Worm (Caenorhabditis elegans) whole organism, L1 larva: ENCODE results near the gene srg-69.
A peak's percentile ranks its signal among the peaks of the same experiment; 100 is the strongest.

Experiments used
- C04F5.9 ChIP-seq: sonication (generic microtip); optimal IDR thresholded peaks from 2 replicates; lab custom pipeline; 2016; ENCODE audit warnings: missing genetic modification characterization, missing compliant biosample characterization
- Y116A8C.19 ChIP-seq: sonication (generic microtip); optimal IDR thresholded peaks from 2 replicates; lab custom pipeline; 2016; ENCODE audit warnings: missing compliant biosample characterization, missing genetic modification characterization, borderline replicate concordance
- alr-1 ChIP-seq: fragments of 200-800 bp; sonication (Bioruptor generic); optimal IDR thresholded peaks from 2 replicates; lab custom pipeline; 2018; ENCODE audit warnings: borderline replicate concordance, mild to moderate bottlenecking, missing genetic modification characterization, missing compliant biosample characterization
- aly-2 ChIP-seq: fragments of 150-350 bp; optimal IDR thresholded peaks from 2 replicates; lab custom pipeline; 2014; ENCODE audit warnings: missing biosample characterization, missing genetic modification characterization
- ama-1 ChIP-seq: fragments of 150-350 bp; optimal IDR thresholded peaks from 2 replicates; lab custom pipeline; 2014
- blmp-1 ChIP-seq: fragments of 150-350 bp; optimal IDR thresholded peaks from 2 replicates; lab custom pipeline; 2014; ENCODE audit warnings: missing biosample characterization, missing genetic modification characterization
- ceh-8 ChIP-seq: fragments of 200-800 bp; sonication (Bioruptor generic); optimal IDR thresholded peaks from 2 replicates; lab custom pipeline; 2018; ENCODE audit warnings: mild to moderate bottlenecking, missing genetic modification characterization, moderate library complexity, missing compliant biosample characterization
- ceh-82 ChIP-seq, 3 experiments: fragments of 150-350 bp in 1 of 3; sonication (generic microtip) in 2 of 3; optimal IDR thresholded peaks; 2 replicates each; lab custom pipeline; 2014 to 2017; ENCODE audit warnings: missing biosample characterization in 3 of 3, missing genetic modification characterization in 3 of 3
- dpl-1 ChIP-seq, 3 experiments: fragments of 150-350 bp in 2 of 3; sonication (generic microtip) in 1 of 3; optimal IDR thresholded peaks; 2 replicates each; lab custom pipeline; 2014 to 2017; ENCODE audit warnings: missing biosample characterization in 3 of 3, missing genetic modification characterization in 3 of 3, missing genetic modification reagents in 3 of 3
- efl-1 ChIP-seq, 4 experiments: fragments of 150-350 bp; optimal IDR thresholded peaks in 3 of 4; peaks in 1 of 4; 1 replicate in 1 of 4; 2 replicates in 3 of 4; lab custom pipeline; 2014; ENCODE audit warnings: missing biosample characterization in 2 of 4, missing genetic modification characterization in 2 of 4, missing genetic modification reagents in 2 of 4
- efl-3 ChIP-seq: fragments of 200-800 bp; sonication (Bioruptor generic); optimal IDR thresholded peaks from 2 replicates; lab custom pipeline; 2018; ENCODE audit warnings: mild to moderate bottlenecking, missing genetic modification characterization, missing compliant biosample characterization
- egl-13 ChIP-seq: sonication (generic microtip); optimal IDR thresholded peaks from 2 replicates; lab custom pipeline; 2016; ENCODE audit warnings: missing genotype, missing genetic modification reagents, missing genetic modification characterization, missing compliant biosample characterization
- egl-27 ChIP-seq, 2 experiments: fragments of 150-350 bp in 1 of 2; sonication (generic microtip); optimal IDR thresholded peaks; 3 replicates each; lab custom pipeline; 2017 to 2018; ENCODE audit warnings: missing biosample characterization in 2 of 2, missing genetic modification characterization in 2 of 2, missing genetic modification reagents in 2 of 2
- elt-3 ChIP-seq, 6 experiments: fragments of 150-350 bp in 1 of 6; sonication (generic microtip); optimal IDR thresholded peaks; 2 replicates each; lab custom pipeline; 2017 to 2018; ENCODE audit warnings: missing biosample characterization in 6 of 6, missing genetic modification characterization in 6 of 6, inconsistent platforms in 1 of 6
- fkh-10 ChIP-seq: sonication (generic microtip); optimal IDR thresholded peaks from 2 replicates; lab custom pipeline; 2017; ENCODE audit warnings: missing biosample characterization, missing genetic modification reagents, missing genetic modification characterization
- fkh-4 ChIP-seq: sonication (generic microtip); optimal IDR thresholded peaks from 2 replicates; lab custom pipeline; 2016; ENCODE audit warnings: missing compliant biosample characterization, missing genetic modification characterization, borderline replicate concordance
- fkh-8 ChIP-seq: sonication (generic microtip); optimal IDR thresholded peaks from 2 replicates; lab custom pipeline; 2016; ENCODE audit warnings: mild to moderate bottlenecking, missing genetic modification characterization, missing compliant biosample characterization
- fos-1 ChIP-seq: fragments of 150-350 bp; optimal IDR thresholded peaks from 2 replicates; lab custom pipeline; 2014; ENCODE audit warnings: missing biosample characterization, missing genetic modification characterization
- hlh-4 ChIP-seq: sonication (generic microtip); optimal IDR thresholded peaks from 2 replicates; lab custom pipeline; 2016; ENCODE audit warnings: mild to moderate bottlenecking, missing genetic modification characterization, missing compliant biosample characterization
- hpl-2 ChIP-seq: fragments of 150-350 bp; optimal IDR thresholded peaks from 2 replicates; lab custom pipeline; 2014; ENCODE audit warnings: missing biosample characterization, missing genetic modification reagents, missing genetic modification characterization
- lin-13 ChIP-seq: fragments of 150-350 bp; optimal IDR thresholded peaks from 2 replicates; lab custom pipeline; 2014; ENCODE audit warnings: missing biosample characterization, missing genetic modification reagents, missing genetic modification characterization
- lin-14 ChIP-seq: fragments of 200-800 bp; sonication (Bioruptor generic); optimal IDR thresholded peaks from 2 replicates; lab custom pipeline; 2018; ENCODE audit warnings: mild to moderate bottlenecking, missing genetic modification characterization, moderate library complexity, missing compliant biosample characterization
- lin-15B ChIP-seq: fragments of 150-350 bp; sonication (generic microtip); optimal IDR thresholded peaks from 3 replicates; lab custom pipeline; 2014; ENCODE audit warnings: missing biosample characterization, missing genetic modification characterization
- lin-39 ChIP-seq: fragments of 150-350 bp; optimal IDR thresholded peaks from 2 replicates; lab custom pipeline; 2014; ENCODE audit warnings: missing biosample characterization, missing genetic modification reagents, missing genetic modification characterization
- lir-3 ChIP-seq: sonication (generic microtip); optimal IDR thresholded peaks from 2 replicates; lab custom pipeline; 2016; ENCODE audit warnings: mild to moderate bottlenecking, missing genetic modification characterization, moderate library complexity, missing compliant biosample characterization; ENCODE audit not compliant: poor library complexity
- lsy-2 ChIP-seq, 2 experiments: fragments of 150-350 bp; optimal IDR thresholded peaks; 2 replicates each; lab custom pipeline; 2014; ENCODE audit warnings: missing biosample characterization in 2 of 2, missing genetic modification characterization in 2 of 2
- mdl-1 ChIP-seq, 2 experiments: fragments of 150-350 bp; optimal IDR thresholded peaks; 2 replicates each; lab custom pipeline; 2014 to 2017; ENCODE audit warnings: missing biosample characterization in 2 of 2, missing genetic modification characterization in 2 of 2, inconsistent platforms in 1 of 2
- mef-2 ChIP-seq: fragments of 150-350 bp; optimal IDR thresholded peaks from 2 replicates; lab custom pipeline; 2014; ENCODE audit warnings: missing biosample characterization, missing genetic modification characterization
- mep-1 ChIP-seq: fragments of 150-350 bp; optimal IDR thresholded peaks from 2 replicates; lab custom pipeline; 2014; ENCODE audit warnings: missing biosample characterization, missing genetic modification characterization
- nhr-11 ChIP-seq: fragments of 150-350 bp; optimal IDR thresholded peaks from 2 replicates; lab custom pipeline; 2014; ENCODE audit warnings: missing biosample characterization, missing genetic modification characterization
- nhr-237 ChIP-seq: fragments of 150-350 bp; optimal IDR thresholded peaks from 2 replicates; lab custom pipeline; 2014; ENCODE audit warnings: missing biosample characterization, missing genetic modification characterization
- nhr-71 ChIP-seq: sonication (generic microtip); optimal IDR thresholded peaks from 2 replicates; lab custom pipeline; 2016; ENCODE audit warnings: mild to moderate bottlenecking, missing genetic modification characterization, moderate library complexity, missing compliant biosample characterization
- nhr-76 ChIP-seq: sonication (generic microtip); optimal IDR thresholded peaks from 2 replicates; lab custom pipeline; 2017; ENCODE audit warnings: missing biosample characterization, missing genetic modification characterization
- nhr-84 ChIP-seq: sonication (generic microtip); optimal IDR thresholded peaks from 2 replicates; lab custom pipeline; 2017; ENCODE audit warnings: missing biosample characterization, missing genetic modification characterization
- nhr-85 ChIP-seq: sonication (generic microtip); peaks from one replicate; lab custom pipeline; 2016; ENCODE audit warnings: missing genetic modification characterization, inconsistent platforms, missing compliant biosample characterization
- nhr-90 ChIP-seq: sonication (generic microtip); optimal IDR thresholded peaks from 2 replicates; lab custom pipeline; 2016; ENCODE audit warnings: mild to moderate bottlenecking, missing genetic modification characterization, missing compliant biosample characterization; ENCODE audit not compliant: poor library complexity
- pag-3 ChIP-seq: sonication (generic microtip); optimal IDR thresholded peaks from 2 replicates; lab custom pipeline; 2017; ENCODE audit warnings: missing genetic modification characterization, mild to moderate bottlenecking, missing compliant biosample characterization, antibody characterized with exemption, borderline replicate concordance; ENCODE audit not compliant: insufficient read depth
- pax-3 ChIP-seq: fragments of 200-800 bp; sonication (Bioruptor generic); optimal IDR thresholded peaks from 2 replicates; lab custom pipeline; 2018; ENCODE audit warnings: mild to moderate bottlenecking, missing genetic modification characterization, moderate library complexity, missing compliant biosample characterization
- skn-1 ChIP-seq: fragments of 150-350 bp; optimal IDR thresholded peaks from 2 replicates; lab custom pipeline; 2014; ENCODE audit warnings: missing biosample characterization, missing genetic modification characterization
- snu-23 ChIP-seq: sonication (generic microtip); optimal IDR thresholded peaks from 2 replicates; lab custom pipeline; 2016; ENCODE audit warnings: missing genetic modification characterization, missing compliant biosample characterization
- sox-4 ChIP-seq: sonication (generic microtip); optimal IDR thresholded peaks from 2 replicates; lab custom pipeline; 2016; ENCODE audit warnings: missing genetic modification characterization, missing compliant biosample characterization
- sptf-1 ChIP-seq: fragments of 150-350 bp; optimal IDR thresholded peaks from 2 replicates; lab custom pipeline; 2014; ENCODE audit warnings: missing biosample characterization, missing genetic modification characterization
- tbx-2 ChIP-seq: sonication (generic microtip); optimal IDR thresholded peaks from 2 replicates; lab custom pipeline; 2016; ENCODE audit warnings: missing genetic modification characterization, missing compliant biosample characterization
- tlp-1 ChIP-seq: fragments of 150-350 bp; optimal IDR thresholded peaks from 2 replicates; lab custom pipeline; 2014; ENCODE audit warnings: missing biosample characterization, missing genetic modification characterization
- unc-30 ChIP-seq: sonication (generic microtip); optimal IDR thresholded peaks from 2 replicates; lab custom pipeline; 2017; ENCODE audit warnings: missing biosample characterization, missing genetic modification characterization
- unc-98 ChIP-seq: fragments of 200-800 bp; sonication (Bioruptor generic); IDR thresholded peaks from 2 replicates; pipeline ENCODE4 v1.3.6; 2022; ENCODE audit warnings: missing genetic modification characterization, missing compliant biosample characterization
- vab-15 ChIP-seq: sonication (generic microtip); optimal IDR thresholded peaks from 2 replicates; lab custom pipeline; 2017; ENCODE audit warnings: missing genotype, mild to moderate bottlenecking, missing genetic modification characterization, missing compliant biosample characterization
- xbp-1 ChIP-seq: sonication (generic microtip); optimal IDR thresholded peaks from 2 replicates; lab custom pipeline; 2016; ENCODE audit warnings: missing genetic modification characterization, missing compliant biosample characterization
- zag-1 ChIP-seq: fragments of 150-350 bp; optimal IDR thresholded peaks from 2 replicates; lab custom pipeline; 2014; ENCODE audit warnings: missing biosample characterization, missing genetic modification characterization
- zip-4 ChIP-seq: fragments of 200-800 bp; sonication (Bioruptor generic); optimal IDR thresholded peaks from 2 replicates; lab custom pipeline; 2018; ENCODE audit warnings: mild to moderate bottlenecking, missing genetic modification characterization, moderate library complexity, missing compliant biosample characterization
- ztf-11 ChIP-seq, 2 experiments: sonication (generic microtip); optimal IDR thresholded peaks; 2 replicates each; lab custom pipeline; 2016 to 2017; ENCODE audit warnings: missing genetic modification characterization in 2 of 2, missing biosample characterization in 1 of 2, missing compliant biosample characterization in 1 of 2
- ztf-4 ChIP-seq: fragments of 150-350 bp; optimal IDR thresholded peaks from 2 replicates; lab custom pipeline; 2014; ENCODE audit warnings: missing biosample characterization, missing genetic modification characterization

The srg-69 gene

ce11 chrII:5330206-5330686 is 25.2 kb upstream of the srg-69 start:
- TF ChIP-seq ztf-4 (tag; lab: Kevin White, UChicago) (peak; percentile 53), efl-3 (GFP tag; lab: Kevin White, UChicago) (no peak), nhr-84 (tag; lab: Kevin White, UChicago) (no peak), dpl-1 (GFP tag; optimal IDR thresholded peaks at IDR 0.05; lab: Kevin White, UChicago) (peak; percentile 49 to 59 (median 51)), nhr-85 (tag; lab: Kevin White, UChicago) (peak; percentile 100), pag-3 (no peak), nhr-76 (no peak), fkh-4 (no peak), egl-27 (tag; optimal IDR thresholded peaks at IDR 0.05; lab: Kevin White, UChicago) (peak in 1 of 2 experiments; percentile 80), vab-15 (tag; lab: Kevin White, UChicago) (no peak), zip-4 (peak; percentile 22), nhr-90 (tag; lab: Kevin White, UChicago) (peak; percentile 85), tbx-2 (peak; percentile 83), sptf-1 (tag; lab: Kevin White, UChicago) (no peak), unc-98 (no peak), ceh-82 (tag; optimal IDR thresholded peaks at IDR 0.05; lab: Kevin White, UChicago) (peak in 2 of 3 experiments; percentile 40 to 55), hlh-4 (tag; lab: Kevin White, UChicago) (no peak), lin-39 (tag; lab: Kevin White, UChicago) (peak; percentile 22), egl-13 (tag; lab: Kevin White, UChicago) (peak; percentile 67), C04F5.9 (tag; lab: Kevin White, UChicago) (peak; percentile 36), ama-1 (lab: Kevin White, UChicago) (peak; percentile 39), snu-23 (peak; percentile 92), fos-1 (peak; percentile 82), nhr-71 (peak; percentile 96), efl-1 (optimal IDR thresholded peaks at IDR 0.05; lab: Kevin White, UChicago) (peak; percentile 77 to 81), efl-1 (GFP tag; optimal IDR thresholded peaks at IDR 0.05 in 1 of 2; lab: Kevin White, UChicago) (peak; percentile 44 to 95), lir-3 (tag; lab: Kevin White, UChicago) (peak; percentile 41), pax-3 (peak; percentile 56), elt-3 (tag; optimal IDR thresholded peaks at IDR 0.05; lab: Kevin White, UChicago) (peak in 3 of 6 experiments; percentile 44 to 77 (median 70)), tlp-1 (tag; lab: Kevin White, UChicago) (no peak), unc-30 (no peak), hpl-2 (GFP tag; lab: Kevin White, UChicago) (no peak), fkh-10 (GFP tag; lab: Kevin White, UChicago) (no peak), ztf-11 (tag; optimal IDR thresholded peaks at IDR 0.05; lab: Kevin White, UChicago) (peak in 1 of 2 experiments; percentile 9), fkh-8 (tag; lab: Kevin White, UChicago) (peak; percentile 49), lin-15B (tag; lab: Kevin White, UChicago) (no peak), aly-2 (tag; lab: Kevin White, UChicago) (no peak), mef-2 (tag; lab: Kevin White, UChicago) (no peak), lin-13 (GFP tag; lab: Kevin White, UChicago) (peak; percentile 73), nhr-237 (tag; lab: Kevin White, UChicago) (peak; percentile 75), sox-4 (tag; lab: Kevin White, UChicago) (no peak), mdl-1 (tag; optimal IDR thresholded peaks at IDR 0.05; lab: Kevin White, UChicago) (peak in 1 of 2 experiments; percentile 87), blmp-1 (tag; lab: Kevin White, UChicago) (peak; percentile 94), Y116A8C.19 (tag; lab: Kevin White, UChicago) (no peak), mep-1 (tag; lab: Kevin White, UChicago) (peak; percentile 85), nhr-11 (tag; lab: Kevin White, UChicago) (peak; percentile 83), lsy-2 (tag; optimal IDR thresholded peaks at IDR 0.05; lab: Kevin White, UChicago) (peak; percentile 75 to 87), lin-14 (GFP tag; lab: Kevin White, UChicago) (peak; percentile 94), skn-1 (peak; percentile 78), ceh-8 (no peak), zag-1 (no peak), xbp-1 (tag; lab: Kevin White, UChicago) (peak; percentile 65), alr-1 (tag; lab: Kevin White, UChicago) (no peak)
